Worm (Caenorhabditis elegans) whole organism, late embryonic: ENCODE data around the gene cest-17.

ENCODE experiments used
- C08G9.2 ChIP-seq: sonication (generic microtip); optimal IDR thresholded peaks from 2 replicates; lab custom pipeline; 2016; ENCODE audit warnings: mild to moderate bottlenecking, missing genetic modification characterization, moderate library complexity, missing compliant biosample characterization
- K02D7.2 ChIP-seq: sonication (generic microtip); optimal IDR thresholded peaks from 2 replicates; lab custom pipeline; 2017; ENCODE audit warnings: mild to moderate bottlenecking, missing genetic modification characterization, missing compliant biosample characterization
- T23F11.4 ChIP-seq: fragments of 200-800 bp; sonication (Bioruptor generic); optimal IDR thresholded peaks from 2 replicates; lab custom pipeline; 2018; ENCODE audit warnings: mild to moderate bottlenecking, missing genetic modification characterization, missing compliant biosample characterization
- ama-1 ChIP-seq: fragments of 150-350 bp; optimal IDR thresholded peaks from 2 replicates; lab custom pipeline; 2014
- ceh-14 ChIP-seq: sonication (generic microtip); optimal IDR thresholded peaks from 2 replicates; lab custom pipeline; 2016; ENCODE audit warnings: missing genotype, missing genetic modification characterization, missing compliant biosample characterization
- ceh-18 ChIP-seq: sonication (generic microtip); optimal IDR thresholded peaks from 2 replicates; lab custom pipeline; 2016; ENCODE audit warnings: missing genetic modification characterization, missing compliant biosample characterization
- ceh-2 ChIP-seq: sonication (generic microtip); optimal IDR thresholded peaks from 2 replicates; lab custom pipeline; 2016; ENCODE audit warnings: missing genotype, missing genetic modification characterization, missing compliant biosample characterization
- ceh-24 ChIP-seq: sonication (generic microtip); optimal IDR thresholded peaks from 2 replicates; lab custom pipeline; 2016; ENCODE audit warnings: mild to moderate bottlenecking, missing genetic modification characterization, missing compliant biosample characterization
- ceh-30 ChIP-seq: fragments of 150-350 bp; optimal IDR thresholded peaks from 2 replicates; lab custom pipeline; 2014; ENCODE audit warnings: missing biosample characterization, missing genetic modification characterization
- ceh-31 ChIP-seq: sonication (generic microtip); optimal IDR thresholded peaks from 2 replicates; lab custom pipeline; 2016; ENCODE audit warnings: missing genetic modification characterization, missing compliant biosample characterization
- ceh-48 ChIP-seq: sonication (generic microtip); optimal IDR thresholded peaks from 2 replicates; lab custom pipeline; 2016; ENCODE audit warnings: missing genetic modification characterization, inconsistent platforms, missing compliant biosample characterization
- che-1 ChIP-seq: sonication (generic microtip); optimal IDR thresholded peaks from 2 replicates; lab custom pipeline; 2016; ENCODE audit warnings: mild to moderate bottlenecking, missing genetic modification characterization, missing compliant biosample characterization
- eyg-1 ChIP-seq: sonication (generic microtip); optimal IDR thresholded peaks from 2 replicates; lab custom pipeline; 2016; ENCODE audit warnings: missing genotype, missing genetic modification characterization, missing compliant biosample characterization
- fkh-6 ChIP-seq: sonication (generic microtip); optimal IDR thresholded peaks from 2 replicates; lab custom pipeline; 2016; ENCODE audit warnings: missing genetic modification characterization, missing compliant biosample characterization
- gmeb-2 ChIP-seq: sonication (generic microtip); optimal IDR thresholded peaks from 2 replicates; lab custom pipeline; 2016; ENCODE audit warnings: missing genetic modification characterization, inconsistent platforms, missing compliant biosample characterization
- hlh-13 ChIP-seq: fragments of 200-800 bp; sonication (Bioruptor generic); optimal IDR thresholded peaks from 2 replicates; lab custom pipeline; 2018; ENCODE audit warnings: mild to moderate bottlenecking, missing genetic modification characterization, missing compliant biosample characterization
- hlh-6 ChIP-seq: sonication (generic microtip); optimal IDR thresholded peaks from 2 replicates; lab custom pipeline; 2016; ENCODE audit warnings: missing genotype, missing genetic modification characterization, missing compliant biosample characterization
- hlh-8 ChIP-seq: sonication (generic microtip); optimal IDR thresholded peaks from 2 replicates; lab custom pipeline; 2016; ENCODE audit warnings: missing genotype, missing genetic modification characterization, missing compliant biosample characterization
- madf-2 ChIP-seq: sonication (generic microtip); optimal IDR thresholded peaks from 2 replicates; lab custom pipeline; 2017; ENCODE audit warnings: missing genetic modification characterization, missing compliant biosample characterization
- mec-3 ChIP-seq: sonication (generic microtip); optimal IDR thresholded peaks from 2 replicates; lab custom pipeline; 2016; ENCODE audit warnings: borderline replicate concordance, missing genetic modification characterization, missing compliant biosample characterization
- nfya-1 ChIP-seq: sonication (generic microtip); optimal IDR thresholded peaks from 2 replicates; lab custom pipeline; 2017; ENCODE audit warnings: missing genetic modification characterization, mild to moderate bottlenecking, missing compliant biosample characterization, antibody characterized with exemption, moderate library complexity
- nhr-11 ChIP-seq: fragments of 150-350 bp; optimal IDR thresholded peaks from 2 replicates; lab custom pipeline; 2014; ENCODE audit warnings: missing biosample characterization, missing genetic modification characterization
- nhr-232 ChIP-seq: sonication (generic microtip); optimal IDR thresholded peaks from 2 replicates; lab custom pipeline; 2016; ENCODE audit warnings: missing genetic modification characterization, missing compliant biosample characterization
- npax-4 ChIP-seq: sonication (generic microtip); optimal IDR thresholded peaks from 2 replicates; lab custom pipeline; 2016; ENCODE audit warnings: missing genetic modification characterization, missing compliant biosample characterization
- pag-3 ChIP-seq: sonication (generic microtip); optimal IDR thresholded peaks from 2 replicates; lab custom pipeline; 2016; ENCODE audit warnings: missing compliant biosample characterization, missing genetic modification characterization, borderline replicate concordance
- pha-2 ChIP-seq: sonication (generic microtip); optimal IDR thresholded peaks from 2 replicates; lab custom pipeline; 2017; ENCODE audit warnings: mild to moderate bottlenecking, missing genetic modification characterization, missing compliant biosample characterization
- pros-1 ChIP-seq: fragments of 150-350 bp; optimal IDR thresholded peaks from 2 replicates; lab custom pipeline; 2014; ENCODE audit warnings: missing biosample characterization, missing genetic modification reagents, missing genetic modification characterization
- ref-2 ChIP-seq: sonication (generic microtip); optimal IDR thresholded peaks from 2 replicates; lab custom pipeline; 2016; ENCODE audit warnings: missing genetic modification characterization, missing compliant biosample characterization
- rnt-1 ChIP-seq: sonication (generic microtip); optimal IDR thresholded peaks from 2 replicates; lab custom pipeline; 2016; ENCODE audit warnings: missing genetic modification characterization, missing compliant biosample characterization
- sdc-2 ChIP-seq: sonication (generic microtip); optimal IDR thresholded peaks from 2 replicates; lab custom pipeline; 2016; ENCODE audit warnings: missing genotype, missing genetic modification characterization, missing compliant biosample characterization
- sox-4 ChIP-seq: sonication (generic microtip); optimal IDR thresholded peaks from 2 replicates; lab custom pipeline; 2017; ENCODE audit warnings: mild to moderate bottlenecking, missing genetic modification characterization, inconsistent platforms, missing compliant biosample characterization
- syd-9 ChIP-seq: sonication (generic microtip); optimal IDR thresholded peaks from 2 replicates; lab custom pipeline; 2016; ENCODE audit warnings: mild to moderate bottlenecking, missing genetic modification characterization, moderate library complexity, missing compliant biosample characterization
- tbx-2 ChIP-seq: sonication (generic microtip); optimal IDR thresholded peaks from 2 replicates; lab custom pipeline; 2016; ENCODE audit warnings: missing genetic modification characterization, missing compliant biosample characterization
- tbx-7 ChIP-seq: sonication (generic microtip); optimal IDR thresholded peaks from 2 replicates; lab custom pipeline; 2016; ENCODE audit warnings: missing genotype, missing genetic modification characterization, missing compliant biosample characterization
- ttx-3 ChIP-seq: sonication (generic microtip); optimal IDR thresholded peaks from 2 replicates; lab custom pipeline; 2016; ENCODE audit warnings: missing genetic modification reagents, missing genetic modification characterization, missing compliant biosample characterization
- unc-3 ChIP-seq, 2 experiments: fragments of 200-800 bp in 1 of 2; sonication (Bioruptor generic) in 1 of 2; sonication (generic microtip) in 1 of 2; conservative IDR thresholded peaks in 1 of 2; optimal IDR thresholded peaks in 1 of 2; 2 replicates each; pipeline versions ENCODE4 v1.3.6 to Lab custom; 2016 to 2022; ENCODE audit warnings: missing compliant biosample characterization in 2 of 2, missing genetic modification characterization in 2 of 2, missing genetic modification reagents in 1 of 2
- unc-86 ChIP-seq: sonication (generic microtip); optimal IDR thresholded peaks from 2 replicates; lab custom pipeline; 2016; ENCODE audit warnings: missing genetic modification characterization, missing compliant biosample characterization
- zip-5 ChIP-seq: sonication (generic microtip); optimal IDR thresholded peaks from 2 replicates; lab custom pipeline; 2016; ENCODE audit warnings: missing genetic modification characterization, missing compliant biosample characterization
- ztf-16 ChIP-seq: sonication (generic microtip); optimal IDR thresholded peaks from 2 replicates; lab custom pipeline; 2017; ENCODE audit warnings: missing genetic modification characterization, missing compliant biosample characterization

cest-17 gene

ce11 chrV:8226812-8227211 lies 23.7 kb downstream of the cest-17 start, which contains the start of gene K07C11.10:
Gene K07C11.10 (minus strand): TSS chrV:8226912.
- TF ChIP-seq sox-4 (no peak), npax-4 (tag; lab: Kevin White, UChicago) (no peak), hlh-8 (tag; lab: Kevin White, UChicago) (no peak), eyg-1 (tag; lab: Kevin White, UChicago) (no peak), ceh-24 (no peak), nhr-232 (tag; lab: Kevin White, UChicago) (no peak), nhr-11 (no peak), ceh-31 (tag; lab: Kevin White, UChicago) (no peak), syd-9 (tag; lab: Kevin White, UChicago) (no peak), rnt-1 (tag; lab: Kevin White, UChicago) (no peak), unc-3 (GFP tag; conservative IDR thresholded peaks at IDR 0.05; lab: Robert Waterston, UW) (no peak), unc-3 (tag; optimal IDR thresholded peaks at IDR 0.05; lab: Kevin White, UChicago) (no peak), K02D7.2 (tag; lab: Kevin White, UChicago) (no peak), mec-3 (tag; lab: Kevin White, UChicago) (no peak), pha-2 (no peak), unc-86 (tag; lab: Kevin White, UChicago) (no peak), hlh-13 (GFP tag; lab: Kevin White, UChicago) (no peak), che-1 (tag; lab: Kevin White, UChicago) (no peak), fkh-6 (tag; lab: Kevin White, UChicago) (no peak)

- no peak for TF ChIP-seq sdc-2 (tag; lab: Kevin White, UChicago)
- TF ChIP-seq nfya-1 (tag; lab: Kevin White, UChicago) = peak; percentile 49
- TF ChIP-seq ceh-2 (tag; lab: Kevin White, UChicago) = peak; percentile 7
- peak; percentile 17 for TF ChIP-seq tbx-2
- peak; percentile 26 for TF ChIP-seq C08G9.2
- no peak for TF ChIP-seq ceh-14
- TF ChIP-seq madf-2 = no peak
- TF ChIP-seq T23F11.4 (GFP tag; lab: Kevin White, UChicago) = no peak
- TF ChIP-seq ceh-31 (tag; lab: Kevin White, UChicago) = peak; percentile 27
- TF ChIP-seq syd-9 (tag; lab: Kevin White, UChicago) = peak; percentile 15
- TF ChIP-seq ceh-30 (tag; lab: Kevin White, UChicago) = peak; percentile 12
- no peak for TF ChIP-seq gmeb-2
- peak; percentile 10 for TF ChIP-seq ceh-18
- peak; percentile 82 for TF ChIP-seq ama-1
- peak; percentile 33 for TF ChIP-seq rnt-1 (tag; lab: Kevin White, UChicago)
- TF ChIP-seq unc-3 (GFP tag; conservative IDR thresholded peaks at IDR 0.05; lab: Robert Waterston, UW) = no peak
- TF ChIP-seq unc-3 (tag; optimal IDR thresholded peaks at IDR 0.05; lab: Kevin White, UChicago) = no peak
- TF ChIP-seq ref-2 (tag; lab: Kevin White, UChicago) = peak; percentile 17
- TF ChIP-seq, all 69 proteins: peak for 11
Measured at ce11 chrV:8228712-8229119, 25.6 kb downstream of the cest-17 start.

- TF ChIP-seq hlh-13 (GFP tag; lab: Kevin White, UChicago) (no peak), rnt-1 (tag; lab: Kevin White, UChicago) (no peak), ceh-48 (no peak), pros-1 (tag; lab: Kevin White, UChicago) (no peak), hlh-6 (tag; lab: Kevin White, UChicago) (peak; percentile 20), tbx-7 (tag; lab: Kevin White, UChicago) (no peak), che-1 (tag; lab: Kevin White, UChicago) (peak; percentile 23), nhr-11 (no peak), pag-3 (tag; lab: Kevin White, UChicago) (no peak), ttx-3 (tag; lab: Kevin White, UChicago) (no peak), zip-5 (tag; lab: Kevin White, UChicago) (no peak), ztf-16 (tag; lab: Kevin White, UChicago) (no peak), C08G9.2 (peak; percentile 23)
Measured at ce11 chrV:8230056-8230455, 26.9 kb downstream of the cest-17 start.
